Fruit fly (Drosophila melanogaster) whole organism, adult: ENCODE data around the gene CG14854.

Experiments
- CG11617 ChIP-seq: fragments of 200-800 bp; sonication (Bioruptor generic); optimal IDR thresholded peaks from 2 replicates; lab custom pipeline; 2017; ENCODE audit warnings: mild to moderate bottlenecking, missing biosample characterization, missing genetic modification reagents, missing genetic modification characterization
- CG12768 ChIP-seq: fragments of 200-800 bp; sonication (Bioruptor generic); optimal IDR thresholded peaks from 2 replicates; lab custom pipeline; 2017; ENCODE audit warnings: missing biosample characterization, missing genetic modification characterization, mild to moderate bottlenecking, moderate library complexity, missing genetic modification reagents
- CG14711 ChIP-seq: fragments of 200-800 bp; sonication (Bioruptor generic); optimal IDR thresholded peaks from 2 replicates; lab custom pipeline; 2018; ENCODE audit warnings: missing biosample characterization, mild to moderate bottlenecking, missing genetic modification characterization, moderate library complexity
- CG1620 ChIP-seq: fragments of 200-800 bp; sonication (Bioruptor generic); optimal IDR thresholded peaks from 2 replicates; lab custom pipeline; 2016; ENCODE audit warnings: missing biosample characterization, missing genetic modification characterization
- CG33017 ChIP-seq: fragments of 200-800 bp; sonication (Bioruptor generic); optimal IDR thresholded peaks from 2 replicates; lab custom pipeline; 2018; ENCODE audit warnings: missing biosample characterization, mild to moderate bottlenecking, missing genetic modification characterization, moderate library complexity
- CG5204 ChIP-seq: fragments of 200-800 bp; sonication (Bioruptor generic); optimal IDR thresholded peaks from 2 replicates; lab custom pipeline; 2016; ENCODE audit warnings: missing biosample characterization, missing genetic modification characterization
- CG7045 ChIP-seq: fragments of 200-800 bp; sonication (Bioruptor generic); optimal IDR thresholded peaks from 2 replicates; lab custom pipeline; 2017; ENCODE audit warnings: missing biosample characterization, mild to moderate bottlenecking, missing genetic modification characterization
- CG7101 ChIP-seq: fragments of 200-800 bp; sonication (Bioruptor generic); optimal IDR thresholded peaks from 2 replicates; lab custom pipeline; 2018; ENCODE audit warnings: missing biosample characterization, mild to moderate bottlenecking, missing genetic modification characterization, moderate library complexity
- Clk ChIP-seq: fragments of 200-800 bp; sonication (Bioruptor generic); optimal IDR thresholded peaks from 2 replicates; lab custom pipeline; 2017; ENCODE audit warnings: missing biosample characterization, missing genetic modification characterization
- Crg-1 ChIP-seq: fragments of 200-800 bp; sonication (Bioruptor generic); optimal IDR thresholded peaks from 2 replicates; lab custom pipeline; 2016; ENCODE audit warnings: missing biosample characterization, missing genetic modification characterization
- Hr96 ChIP-seq: fragments of 200-800 bp; sonication (Bioruptor generic); optimal IDR thresholded peaks from 2 replicates; lab custom pipeline; 2016; ENCODE audit warnings: missing biosample characterization, missing genetic modification characterization
- Mnt ChIP-seq: fragments of 200-800 bp; sonication (Bioruptor generic); optimal IDR thresholded peaks from 2 replicates; lab custom pipeline; 2016; ENCODE audit warnings: missing biosample characterization, mild to moderate bottlenecking, missing genetic modification characterization
- bab1 ChIP-seq: fragments of 200-800 bp; sonication (Bioruptor generic); optimal IDR thresholded peaks from 3 replicates; lab custom pipeline; 2019; ENCODE audit warnings: missing biosample characterization, mild to moderate bottlenecking, missing genetic modification characterization, moderate library complexity
- cic ChIP-seq: fragments of 200-800 bp; sonication (Bioruptor generic); optimal IDR thresholded peaks from 2 replicates; lab custom pipeline; 2017; ENCODE audit warnings: missing biosample characterization, mild to moderate bottlenecking, missing genetic modification characterization, moderate library complexity
- cnc ChIP-seq, 2 experiments: fragments of >200 bp; optimal IDR thresholded peaks; 2 replicates each; lab custom pipeline; 2017
- kay ChIP-seq: fragments of 200-800 bp; sonication (Bioruptor generic); peaks from one replicate; lab custom pipeline; 2016; ENCODE audit warnings: missing biosample characterization, missing genetic modification characterization, borderline replicate concordance
- ovo ChIP-seq: fragments of 200-800 bp; sonication (Bioruptor generic); optimal IDR thresholded peaks from 2 replicates; lab custom pipeline; 2016; ENCODE audit warnings: missing biosample characterization, missing genetic modification characterization
- pad ChIP-seq: fragments of 200-800 bp; sonication (Bioruptor generic); optimal IDR thresholded peaks from 3 replicates; lab custom pipeline; 2017; ENCODE audit warnings: missing biosample characterization, missing genetic modification characterization, mild to moderate bottlenecking, moderate library complexity, missing genetic modification reagents
- tj ChIP-seq: fragments of 200-800 bp; sonication (Bioruptor generic); optimal IDR thresholded peaks from 3 replicates; lab custom pipeline; 2017; ENCODE audit warnings: missing biosample characterization, mild to moderate bottlenecking, missing genetic modification characterization, moderate library complexity
- toe ChIP-seq: fragments of 200-800 bp; sonication (Bioruptor generic); optimal IDR thresholded peaks from 2 replicates; lab custom pipeline; 2016; ENCODE audit warnings: missing biosample characterization, missing genetic modification characterization

CG14854 gene

DNA sequence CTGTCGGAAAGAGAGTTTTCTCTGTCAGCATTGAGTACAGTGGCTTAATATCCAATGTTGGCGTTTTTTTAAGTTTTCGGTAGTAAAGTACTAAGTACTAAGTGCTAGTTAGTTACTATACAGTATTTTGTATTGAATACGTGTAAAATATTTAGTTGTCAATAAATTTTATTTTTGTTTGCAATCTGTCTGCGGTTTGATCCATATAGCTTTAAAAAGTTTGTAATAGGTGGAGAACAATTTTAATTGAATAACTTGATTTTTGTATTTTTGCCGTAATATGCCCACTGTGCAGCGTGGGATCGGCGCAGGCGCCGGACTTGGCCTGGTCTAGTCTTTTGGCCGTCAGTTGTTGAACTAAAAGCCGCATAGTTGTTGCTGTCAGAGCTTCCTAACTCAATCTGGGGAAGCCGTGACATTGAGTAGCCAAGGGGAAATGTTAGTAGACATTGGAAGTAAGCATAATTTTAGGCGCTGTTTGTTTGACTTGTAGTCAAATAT is 1.4 kb downstream of the CG14854 start:
- TF ChIP-seq CG11617 (GFP tag; lab: Kevin White, UChicago) (peak; percentile 69), Clk (GFP tag; lab: Kevin White, UChicago) (peak; percentile 70), pad (GFP tag; lab: Kevin White, UChicago) (peak; percentile 57), bab1 (GFP tag; lab: Kevin White, UChicago) (no peak), kay (GFP tag; lab: Kevin White, UChicago) (no peak), cnc (optimal IDR thresholded peaks at IDR 0.05; lab: Kevin White, UChicago) (no peak), CG5204 (peak; percentile 87), CG33017 (peak; percentile 88), tj (peak; percentile 30), CG14711 (peak; percentile 72), cic (GFP tag; lab: Kevin White, UChicago) (peak; percentile 53), Crg-1 (GFP tag; lab: Kevin White, UChicago) (peak; percentile 44), CG7045 (peak; percentile 89), CG7101 (tag; lab: Kevin White, UChicago) (peak; percentile 79), Mnt (GFP tag; lab: Kevin White, UChicago) (peak; percentile 11), CG1620 (GFP tag; lab: Kevin White, UChicago) (no peak), ovo (GFP tag; lab: Kevin White, UChicago) (no peak), CG12768 (GFP tag; lab: Kevin White, UChicago) (peak; percentile 87), toe (GFP tag; lab: Kevin White, UChicago) (peak; percentile 73), Hr96 (GFP tag; lab: Kevin White, UChicago) (peak; percentile 74)

DNA sequence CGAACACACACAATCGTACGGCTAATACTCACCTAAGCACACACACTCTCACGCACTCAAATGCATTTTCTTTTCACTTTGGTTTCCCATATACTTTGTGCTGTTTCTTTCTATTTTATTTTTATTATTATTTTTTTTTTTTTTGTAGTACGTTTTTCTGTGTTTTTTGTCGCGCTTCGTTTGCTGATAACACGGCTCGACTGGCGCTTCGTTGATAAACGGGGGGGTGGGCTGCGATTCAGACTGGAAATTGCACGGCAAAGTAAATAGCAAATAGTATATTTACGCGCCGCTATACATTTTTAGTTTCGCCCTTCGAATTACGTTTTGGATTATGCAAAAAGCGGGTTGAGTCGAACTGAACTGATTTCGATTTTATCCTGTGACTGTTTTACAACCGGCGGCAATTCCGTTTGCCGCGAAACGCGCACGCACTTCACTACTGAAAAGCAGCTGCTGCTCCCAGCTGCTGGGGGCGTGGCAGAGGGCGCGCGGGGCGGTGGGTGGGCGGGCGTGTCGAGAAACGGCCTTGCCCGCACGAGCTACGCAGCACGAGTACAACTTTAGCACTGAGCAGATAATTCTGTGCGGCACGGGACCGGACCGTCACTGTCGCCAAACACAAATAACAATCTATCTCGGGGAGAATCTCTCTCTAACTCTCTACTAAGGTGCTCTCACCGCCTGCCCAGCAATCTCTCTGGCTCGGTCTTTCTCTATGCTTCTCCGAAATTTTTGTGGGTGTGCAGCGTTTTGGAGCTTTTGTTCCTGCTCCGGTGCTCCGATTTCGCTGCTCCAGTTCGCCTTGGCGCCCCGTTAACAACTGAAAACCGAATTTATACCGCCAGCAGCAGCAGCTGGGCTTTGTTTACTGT is 2.1 kb downstream of the CG14854 start, which contains the start of gene Pde6:
TSS of gene Pde6 (minus strand) at position 825 of the 875 bp plus-strand sequence.
- TF ChIP-seq Crg-1 (GFP tag; lab: Kevin White, UChicago) (peak; percentile 33), CG7101 (tag; lab: Kevin White, UChicago) (no peak), CG11617 (GFP tag; lab: Kevin White, UChicago) (peak; percentile 63), CG7045 (peak; percentile 43), CG14711 (no peak), Clk (GFP tag; lab: Kevin White, UChicago) (no peak), CG12768 (GFP tag; lab: Kevin White, UChicago) (peak; percentile 79), CG33017 (peak; percentile 61), pad (GFP tag; lab: Kevin White, UChicago) (no peak), tj (peak; percentile 36), ovo (GFP tag; lab: Kevin White, UChicago) (peak; percentile 17), bab1 (GFP tag; lab: Kevin White, UChicago) (no peak), cic (GFP tag; lab: Kevin White, UChicago) (peak; percentile 89), cnc (optimal IDR thresholded peaks at IDR 0.05; lab: Kevin White, UChicago) (no peak), CG5204 (no peak), Hr96 (GFP tag; lab: Kevin White, UChicago) (peak; percentile 42), CG1620 (GFP tag; lab: Kevin White, UChicago) (no peak), kay (GFP tag; lab: Kevin White, UChicago) (peak; percentile 91), Mnt (GFP tag; lab: Kevin White, UChicago) (peak; percentile 38), toe (GFP tag; lab: Kevin White, UChicago) (no peak)

DNA sequence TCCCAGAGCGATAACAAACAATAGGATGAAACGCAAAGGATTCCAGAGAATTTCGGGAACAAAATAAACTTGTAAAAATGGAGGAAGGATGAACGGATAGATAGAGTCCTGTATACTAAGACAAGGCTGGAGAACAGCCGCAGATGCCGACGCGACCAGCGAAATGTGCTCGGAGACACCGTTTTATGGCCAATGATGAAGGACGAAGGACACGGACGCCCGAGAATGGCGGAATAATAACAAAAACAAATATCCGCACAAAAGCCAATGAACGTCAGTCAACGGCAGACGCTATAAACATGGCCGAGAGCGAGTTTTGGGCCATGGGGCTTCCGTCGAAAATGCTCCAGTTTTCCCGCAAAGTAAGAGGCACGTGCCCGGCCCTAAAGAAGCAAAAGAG is 4.8 kb downstream of the CG14854 start:
- no peak for TF ChIP-seq cnc (optimal IDR thresholded peaks at IDR 0.05; lab: Kevin White, UChicago)
- no peak for TF ChIP-seq Crg-1 (GFP tag; lab: Kevin White, UChicago)
- no peak for TF ChIP-seq Hr96 (GFP tag; lab: Kevin White, UChicago)
- TF ChIP-seq CG1620 (GFP tag; lab: Kevin White, UChicago), result no peak
- TF ChIP-seq bab1 (GFP tag; lab: Kevin White, UChicago), result no peak
- TF ChIP-seq CG14711, result no peak

DNA sequence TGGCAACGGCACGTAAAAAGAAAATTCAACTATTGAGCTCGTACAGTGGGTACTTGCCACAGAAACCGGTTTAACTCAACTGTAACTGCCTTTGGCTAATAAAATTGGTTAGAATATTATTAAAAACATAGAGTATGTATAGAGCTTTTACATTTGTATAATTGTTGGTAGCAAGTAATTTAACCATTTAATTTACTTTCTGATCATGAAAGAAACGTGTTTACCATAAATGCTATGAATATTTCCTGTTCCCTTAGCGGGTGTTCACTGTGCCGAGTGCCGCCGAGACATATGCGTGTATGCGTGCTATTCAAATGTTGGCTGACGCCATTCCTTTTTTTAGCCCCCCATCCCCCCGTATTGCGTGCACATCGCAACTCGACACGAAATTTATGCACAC is 11.1 kb downstream of the CG14854 start:
- no peak for TF ChIP-seq toe (GFP tag; lab: Kevin White, UChicago)
- no peak for TF ChIP-seq CG12768 (GFP tag; lab: Kevin White, UChicago)
- TF ChIP-seq cnc (optimal IDR thresholded peaks at IDR 0.05; lab: Kevin White, UChicago), result no peak

DNA sequence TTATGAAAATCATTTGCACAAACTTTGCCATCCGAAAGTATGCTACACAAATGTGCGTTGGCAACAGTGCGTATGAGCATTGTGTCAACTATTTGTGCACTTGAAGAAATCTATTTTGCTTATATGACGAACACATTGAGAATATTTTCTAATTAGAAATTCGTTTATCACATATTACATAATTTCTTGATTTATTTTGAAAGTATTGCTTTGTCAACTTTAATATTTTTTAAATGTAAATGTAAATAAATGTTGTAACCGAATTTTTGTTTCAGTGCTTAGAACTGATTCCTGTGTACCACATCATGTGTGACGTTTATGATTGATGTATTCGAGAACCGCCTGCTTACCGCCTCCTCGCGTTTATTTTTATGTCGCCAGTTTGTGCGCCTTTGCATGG is 17.8 kb downstream of the CG14854 start:
- TF ChIP-seq tj (no peak), CG33017 (no peak), CG12768 (GFP tag; lab: Kevin White, UChicago) (no peak), CG11617 (GFP tag; lab: Kevin White, UChicago) (no peak), bab1 (GFP tag; lab: Kevin White, UChicago) (no peak), toe (GFP tag; lab: Kevin White, UChicago) (no peak), Crg-1 (GFP tag; lab: Kevin White, UChicago) (no peak), cic (GFP tag; lab: Kevin White, UChicago) (no peak), Mnt (GFP tag; lab: Kevin White, UChicago) (no peak), cnc (optimal IDR thresholded peaks at IDR 0.05; lab: Kevin White, UChicago) (no peak)

DNA sequence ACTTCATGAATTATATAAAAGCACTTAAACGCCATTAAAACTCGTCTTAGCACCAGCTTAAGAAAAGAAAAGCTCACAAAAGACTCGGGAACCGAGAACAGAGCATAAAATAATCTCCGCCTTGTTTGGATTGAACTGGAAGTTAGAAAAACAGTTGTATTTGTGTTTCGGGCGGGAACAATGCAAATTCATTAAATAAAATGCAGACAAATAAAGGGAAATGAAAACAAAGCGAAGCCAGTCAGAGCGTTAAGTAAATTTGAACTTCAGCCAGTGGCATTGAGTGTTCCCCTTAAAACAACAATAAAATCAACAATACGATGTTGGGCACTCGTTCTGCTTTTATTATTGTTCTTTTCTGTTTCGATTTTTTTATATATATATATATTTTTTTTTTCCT is 33.2 kb downstream of the CG14854 start:
- no peak for TF ChIP-seq ovo (GFP tag; lab: Kevin White, UChicago)
- TF ChIP-seq Clk (GFP tag; lab: Kevin White, UChicago), result no peak
- no peak for TF ChIP-seq pad (GFP tag; lab: Kevin White, UChicago)
- no peak for TF ChIP-seq kay (GFP tag; lab: Kevin White, UChicago)
- no peak for TF ChIP-seq cic (GFP tag; lab: Kevin White, UChicago)
- TF ChIP-seq cnc (optimal IDR thresholded peaks at IDR 0.05; lab: Kevin White, UChicago), result no peak
- no peak for TF ChIP-seq CG12768 (GFP tag; lab: Kevin White, UChicago)
- TF ChIP-seq toe (GFP tag; lab: Kevin White, UChicago), result no peak
- TF ChIP-seq bab1 (GFP tag; lab: Kevin White, UChicago), result no peak
- TF ChIP-seq Crg-1 (GFP tag; lab: Kevin White, UChicago), result no peak
- no peak for TF ChIP-seq CG33017
- no peak for TF ChIP-seq CG5204
- no peak for TF ChIP-seq CG7045
- no peak for TF ChIP-seq tj
- TF ChIP-seq CG11617 (GFP tag; lab: Kevin White, UChicago), result no peak
- no peak for TF ChIP-seq CG7101 (tag; lab: Kevin White, UChicago)
- no peak for TF ChIP-seq CG14711
- TF ChIP-seq Mnt (GFP tag; lab: Kevin White, UChicago), result no peak
- no peak for TF ChIP-seq Hr96 (GFP tag; lab: Kevin White, UChicago)
